Worm (Caenorhabditis elegans): ENCODE measurements around the gene crn-6.
A peak's percentile ranks its signal among the peaks of the same experiment; 100 is the strongest.

crn-6 gene

ce11 chrIII:9366971-9367370, at the start of gene crn-6:
crn-6 (plus strand) TSS chrIII:9367271.
- TF ChIP-seq ceh-82 (tag; optimal IDR thresholded peaks at IDR 0.05) (no peak), sea-2 (GFP tag; optimal IDR thresholded peaks at IDR 0.05) (no peak), egl-27 (tag; optimal IDR thresholded peaks at IDR 0.05) (no peak), ama-1 (optimal IDR thresholded peaks at IDR 0.05) (no peak), nfya-1 (tag; optimal IDR thresholded peaks at IDR 0.05; ENCODE audit: insufficient read depth) (no peak), egl-5 (tag; optimal IDR thresholded peaks at IDR 0.05) (no peak), fkh-10 (GFP tag; optimal IDR thresholded peaks at IDR 0.05) (no peak), fkh-2 (tag; optimal IDR thresholded peaks at IDR 0.05) (no peak)

ce11 chrIII:9317601-9318000, 49.5 kb upstream of the crn-6 start:
- peak; percentile 70 for TF ChIP-seq elt-2 (tag; optimal IDR thresholded peaks at IDR 0.05)
- no peak for TF ChIP-seq daf-12 (tag; optimal IDR thresholded peaks at IDR 0.05)
- TF ChIP-seq fkh-2 (tag; optimal IDR thresholded peaks at IDR 0.05), result no peak
- TF ChIP-seq elt-1 (tag; optimal IDR thresholded peaks at IDR 0.05), result no peak

- peak; percentile 16 for TF ChIP-seq pha-4 (tag; optimal IDR thresholded peaks at IDR 0.05)
- no peak for TF ChIP-seq sea-2 (GFP tag; optimal IDR thresholded peaks at IDR 0.05)
Observed at ce11 chrIII:9319641-9320040, 47.4 kb upstream of the crn-6 start, which contains the start of gene C40H1.9. C40H1.9 (plus strand) TSS chrIII:9319941.

- TF ChIP-seq unc-39 (tag; optimal IDR thresholded peaks at IDR 0.05) (no peak), nhr-12 (tag; optimal IDR thresholded peaks at IDR 0.05) (no peak), nhr-67 (tag; optimal IDR thresholded peaks at IDR 0.05) (no peak), ZK546.5 (tag; optimal IDR thresholded peaks at IDR 0.05) (no peak), jun-1 (tag; optimal IDR thresholded peaks at IDR 0.05) (no peak), egl-5 (tag; optimal IDR thresholded peaks at IDR 0.05) (no peak), nhr-25 (tag; optimal IDR thresholded peaks at IDR 0.05) (no peak), ceh-16 (tag; optimal IDR thresholded peaks at IDR 0.05) (no peak), ceh-9 (tag; optimal IDR thresholded peaks at IDR 0.05) (no peak), tbx-2 (tag; optimal IDR thresholded peaks at IDR 0.05) (no peak), eor-1 (tag; optimal IDR thresholded peaks at IDR 0.05) (no peak), ztf-4 (tag; optimal IDR thresholded peaks at IDR 0.05) (no peak), nhr-23 (tag; optimal IDR thresholded peaks at IDR 0.05) (no peak), ceh-82 (tag; optimal IDR thresholded peaks at IDR 0.05) (no peak), snpc-4 (tag; optimal IDR thresholded peaks at IDR 0.05) (no peak), sea-2 (GFP tag; optimal IDR thresholded peaks at IDR 0.05) (no peak), lsy-12 (tag; optimal IDR thresholded peaks at IDR 0.05) (no peak), aly-2 (tag; optimal IDR thresholded peaks at IDR 0.05) (no peak)
Observed at ce11 chrIII:9322010-9322409, 45.1 kb upstream of the crn-6 start, which contains the start of gene cpb-1. cpb-1 (plus strand) TSS chrIII:9322310.

- TF ChIP-seq nhr-43 (tag; optimal IDR thresholded peaks at IDR 0.05; ENCODE audit: poor library complexity, severe bottlenecking), result no peak
- peak; percentile 34 for TF ChIP-seq elt-2 (tag; optimal IDR thresholded peaks at IDR 0.05)
Observed at ce11 chrIII:9324724-9325123, 42.3 kb upstream of the crn-6 start, which contains the start of gene C40H1.7. C40H1.7 (plus strand) TSS chrIII:9325024.

ce11 chrIII:9326528-9326927, 40.5 kb upstream of the crn-6 start:
- TF ChIP-seq nhr-76 (tag; optimal IDR thresholded peaks at IDR 0.05) (no peak), jun-1 (tag; optimal IDR thresholded peaks at IDR 0.05) (peak; percentile 47), pha-4 (tag; optimal IDR thresholded peaks at IDR 0.05) (peak; percentile 42), elt-2 (tag; optimal IDR thresholded peaks at IDR 0.05) (peak; percentile 99), nhr-43 (tag; optimal IDR thresholded peaks at IDR 0.05; ENCODE audit: poor library complexity, severe bottlenecking) (no peak), pqm-1 (tag; optimal IDR thresholded peaks at IDR 0.05) (peak; percentile 99)

ce11 chrIII:9327910-9328309, 39.2 kb upstream of the crn-6 start:
- TF ChIP-seq elt-1 (tag; optimal IDR thresholded peaks at IDR 0.05) (no peak), pha-4 (tag; optimal IDR thresholded peaks at IDR 0.05) (no peak), mdl-1 (tag; optimal IDR thresholded peaks at IDR 0.05) (no peak), eor-1 (tag; optimal IDR thresholded peaks at IDR 0.05) (no peak), ceh-16 (tag; optimal IDR thresholded peaks at IDR 0.05) (no peak)

Measured in whole organism, L3 larva.